Worm (Caenorhabditis elegans): ENCODE data around the gene hyls-1.

DNA sequence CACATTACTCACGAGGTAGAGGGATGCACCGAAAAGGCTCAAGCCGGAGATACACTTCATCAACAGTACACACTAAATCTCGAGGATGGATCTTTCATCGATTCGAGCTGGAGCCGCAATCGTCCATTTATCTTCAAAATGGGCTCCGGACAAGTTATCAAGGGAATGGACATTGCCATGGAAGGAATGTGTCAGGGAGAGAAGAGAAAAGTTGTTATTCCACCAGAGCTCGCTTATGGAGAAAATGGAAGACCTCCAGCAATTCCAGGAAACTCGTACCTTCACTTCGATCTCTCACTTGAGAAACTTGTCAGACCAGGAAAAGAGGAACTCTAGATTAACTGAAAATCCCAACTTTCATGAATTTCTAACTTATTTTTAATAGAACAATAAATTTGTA is 11.3 kb upstream of the hyls-1 start:
- TF ChIP-seq sox-4 (tag; optimal IDR thresholded peaks at IDR 0.05) (no peak), unc-86 (tag; optimal IDR thresholded peaks at IDR 0.05) (no peak), ama-1 (optimal IDR thresholded peaks at IDR 0.05) (no peak), blmp-1 (tag; optimal IDR thresholded peaks at IDR 0.05) (no peak), ceh-82 (tag; optimal IDR thresholded peaks at IDR 0.05) (no peak), ceh-8 (GFP tag; optimal IDR thresholded peaks at IDR 0.05) (no peak), jun-1 (tag; optimal IDR thresholded peaks at IDR 0.05) (no peak), rnt-1 (tag; optimal IDR thresholded peaks at IDR 0.05) (no peak), hpl-2 (GFP tag; optimal IDR thresholded peaks at IDR 0.05) (no peak), ces-1 (GFP tag; optimal IDR thresholded peaks at IDR 0.05) (no peak), vab-15 (tag; optimal IDR thresholded peaks at IDR 0.05) (no peak), fkh-8 (tag; optimal IDR thresholded peaks at IDR 0.05) (no peak), nhr-28 (tag; optimal IDR thresholded peaks at IDR 0.05) (no peak), ztf-11 (tag; optimal IDR thresholded peaks at IDR 0.05) (no peak)

All from whole organism, L1 larva.